Worm (Caenorhabditis elegans) whole organism, late embryonic: ENCODE data around the gene pct-1.

Experiments used
- F13H6.1 ChIP-seq: sonication (generic microtip); optimal IDR thresholded peaks from 2 replicates; lab custom pipeline; 2016; ENCODE audit warnings: missing genetic modification characterization, missing compliant biosample characterization
- K02D7.2 ChIP-seq: sonication (generic microtip); optimal IDR thresholded peaks from 2 replicates; lab custom pipeline; 2017; ENCODE audit warnings: mild to moderate bottlenecking, missing genetic modification characterization, missing compliant biosample characterization
- ceh-30 ChIP-seq: fragments of 150-350 bp; optimal IDR thresholded peaks from 2 replicates; lab custom pipeline; 2014; ENCODE audit warnings: missing biosample characterization, missing genetic modification characterization
- ceh-31 ChIP-seq: sonication (generic microtip); optimal IDR thresholded peaks from 2 replicates; lab custom pipeline; 2016; ENCODE audit warnings: missing genetic modification characterization, missing compliant biosample characterization
- elt-4 ChIP-seq: sonication (generic microtip); optimal IDR thresholded peaks from 2 replicates; lab custom pipeline; 2016; ENCODE audit warnings: missing genetic modification characterization, missing compliant biosample characterization
- fkh-10 ChIP-seq: fragments of 150-350 bp; optimal IDR thresholded peaks from 2 replicates; lab custom pipeline; 2014; ENCODE audit warnings: missing biosample characterization, missing genetic modification reagents, missing genetic modification characterization

ce11 chrIV:8138984-8139383 is 37.3 kb upstream of the pct-1 start, which contains the start of gene pmk-3:
- TF ChIP-seq K02D7.2 (tag; lab: Kevin White, UChicago) (no peak), fkh-10 (GFP tag; lab: Kevin White, UChicago) (no peak), ceh-30 (no peak), elt-4 (tag; lab: Kevin White, UChicago) (no peak), ceh-31 (tag; lab: Kevin White, UChicago) (no peak), F13H6.1 (no peak)
